Worm (Caenorhabditis elegans) whole organism, L3 larva: ENCODE data around the gene F54C9.9.

Source experiments
- ZK546.5 ChIP-seq: sonication (generic microtip); optimal IDR thresholded peaks from 2 replicates; lab custom pipeline; 2017; ENCODE audit warnings: missing biosample characterization, missing genetic modification characterization
- aly-2 ChIP-seq: fragments of 150-350 bp; optimal IDR thresholded peaks from 2 replicates; lab custom pipeline; 2014; ENCODE audit warnings: missing biosample characterization, missing genetic modification characterization
- ama-1 ChIP-seq: fragments of 150-350 bp; optimal IDR thresholded peaks from 2 replicates; lab custom pipeline; 2018
- daf-12 ChIP-seq: fragments of 150-350 bp; optimal IDR thresholded peaks from 2 replicates; lab custom pipeline; 2014; ENCODE audit warnings: missing biosample characterization, missing genetic modification reagents, missing genetic modification characterization
- egl-5 ChIP-seq: fragments of 150-350 bp; optimal IDR thresholded peaks from 2 replicates; lab custom pipeline; 2017; ENCODE audit warnings: missing biosample characterization, missing genetic modification reagents, missing genetic modification characterization, inconsistent platforms
- elt-1 ChIP-seq: fragments of 150-350 bp; optimal IDR thresholded peaks from 2 replicates; lab custom pipeline; 2014; ENCODE audit warnings: missing biosample characterization, missing genetic modification characterization
- elt-2 ChIP-seq: sonication (generic microtip); optimal IDR thresholded peaks from 2 replicates; lab custom pipeline; 2016; ENCODE audit warnings: missing genetic modification reagents, mild to moderate bottlenecking, missing genetic modification characterization, missing compliant biosample characterization
- fkh-2 ChIP-seq: fragments of 150-350 bp; optimal IDR thresholded peaks from 2 replicates; lab custom pipeline; 2014; ENCODE audit warnings: missing biosample characterization, missing genetic modification reagents, missing genetic modification characterization
- hmg-11 ChIP-seq: sonication (generic microtip); optimal IDR thresholded peaks from 2 replicates; lab custom pipeline; 2016; ENCODE audit warnings: missing genetic modification characterization, missing compliant biosample characterization
- jun-1 ChIP-seq: fragments of 150-350 bp; optimal IDR thresholded peaks from 2 replicates; lab custom pipeline; 2014; ENCODE audit warnings: missing biosample characterization, missing genetic modification reagents, missing genetic modification characterization
- lin-15B ChIP-seq: fragments of 150-350 bp; optimal IDR thresholded peaks from 2 replicates; lab custom pipeline; 2014; ENCODE audit warnings: missing biosample characterization, missing genetic modification characterization
- lin-39 ChIP-seq: fragments of 150-350 bp; optimal IDR thresholded peaks from 2 replicates; lab custom pipeline; 2018; ENCODE audit warnings: missing biosample characterization, missing genetic modification reagents, missing genetic modification characterization
- lsy-12 ChIP-seq: sonication (generic microtip); optimal IDR thresholded peaks from 2 replicates; lab custom pipeline; 2016; ENCODE audit warnings: mild to moderate bottlenecking, missing genetic modification characterization, missing compliant biosample characterization
- mdl-1 ChIP-seq: fragments of 150-350 bp; optimal IDR thresholded peaks from 2 replicates; lab custom pipeline; 2014; ENCODE audit warnings: missing biosample characterization, missing genetic modification characterization
- mml-1 ChIP-seq: fragments of 150-350 bp; sonication (generic microtip); optimal IDR thresholded peaks from 3 replicates; lab custom pipeline; 2014; ENCODE audit warnings: missing biosample characterization, missing genetic modification characterization
- nfya-1 ChIP-seq: sonication (generic microtip); optimal IDR thresholded peaks from 2 replicates; lab custom pipeline; 2017; ENCODE audit warnings: missing genetic modification characterization, mild to moderate bottlenecking, missing compliant biosample characterization, antibody characterized with exemption, moderate library complexity; ENCODE audit not compliant: insufficient read depth
- nhr-11 ChIP-seq: fragments of 150-350 bp; optimal IDR thresholded peaks from 2 replicates; lab custom pipeline; 2014; ENCODE audit warnings: missing biosample characterization, missing genetic modification characterization
- nhr-23 ChIP-seq: fragments of 150-350 bp; optimal IDR thresholded peaks from 2 replicates; lab custom pipeline; 2014; ENCODE audit warnings: missing biosample characterization, missing genetic modification reagents, missing genetic modification characterization
- nhr-25 ChIP-seq: sonication (generic microtip); optimal IDR thresholded peaks from 2 replicates; lab custom pipeline; 2017; ENCODE audit warnings: missing biosample characterization, missing genetic modification characterization
- nhr-43 ChIP-seq: sonication (generic microtip); optimal IDR thresholded peaks from 2 replicates; lab custom pipeline; 2016; ENCODE audit warnings: mild to moderate bottlenecking, missing genetic modification characterization, missing compliant biosample characterization; ENCODE audit not compliant: poor library complexity, severe bottlenecking
- nhr-67 ChIP-seq: fragments of 150-350 bp; optimal IDR thresholded peaks from 2 replicates; lab custom pipeline; 2014; ENCODE audit warnings: missing biosample characterization, missing genetic modification characterization
- nhr-76 ChIP-seq: fragments of 150-350 bp; sonication (generic microtip); optimal IDR thresholded peaks from 5 replicates; lab custom pipeline; 2014; ENCODE audit warnings: missing biosample characterization, missing genetic modification characterization
- pha-4 ChIP-seq: fragments of 150-350 bp; optimal IDR thresholded peaks from 2 replicates; lab custom pipeline; 2014; ENCODE audit warnings: missing biosample characterization, missing genetic modification reagents, missing genetic modification characterization
- pqm-1 ChIP-seq: fragments of 150-350 bp; optimal IDR thresholded peaks from 2 replicates; lab custom pipeline; 2017; ENCODE audit warnings: missing biosample characterization, missing genetic modification characterization, inconsistent platforms
- sea-2 ChIP-seq: fragments of 150-350 bp; sonication (generic microtip); optimal IDR thresholded peaks from 4 replicates; lab custom pipeline; 2014; ENCODE audit warnings: missing biosample characterization, missing genetic modification reagents, missing genetic modification characterization
- skn-1 ChIP-seq: fragments of 150-350 bp; optimal IDR thresholded peaks from 2 replicates; lab custom pipeline; 2014; ENCODE audit warnings: missing biosample characterization, missing genetic modification characterization
- tbx-2 ChIP-seq: sonication (generic microtip); optimal IDR thresholded peaks from 2 replicates; lab custom pipeline; 2016; ENCODE audit warnings: mild to moderate bottlenecking, missing genetic modification characterization, missing compliant biosample characterization
- unc-39 ChIP-seq: sonication (generic microtip); optimal IDR thresholded peaks from 4 replicates; lab custom pipeline; 2017; ENCODE audit warnings: missing biosample characterization, missing genetic modification characterization
- unc-62 ChIP-seq: fragments of 150-350 bp; sonication (generic microtip); optimal IDR thresholded peaks from 4 replicates; lab custom pipeline; 2014; ENCODE audit warnings: missing biosample characterization, missing genetic modification reagents, missing genetic modification characterization
- ztf-4 ChIP-seq: fragments of 150-350 bp; optimal IDR thresholded peaks from 2 replicates; lab custom pipeline; 2014; ENCODE audit warnings: missing biosample characterization, missing genetic modification characterization

Gene F54C9.9

ce11 chrII:8617516-8617915, 39.7 kb downstream of the F54C9.9 start, which contains the start of gene chhy-1:
Gene chhy-1, minus strand, starts transcription at chrII:8617616.
- TF ChIP-seq skn-1 (tag; lab: Kevin White, UChicago): no peak
- TF ChIP-seq fkh-2 (tag; lab: Kevin White, UChicago): no peak

- peak; percentile 10 for TF ChIP-seq pha-4 (tag; lab: Kevin White, UChicago)
- TF ChIP-seq nhr-43 (tag; lab: Kevin White, UChicago): no peak
Observed at ce11 chrII:8621883-8622282, 44.0 kb downstream of the F54C9.9 start, which contains the start of gene T22C8.3. Gene T22C8.3, minus strand, starts transcription at chrII:8621983.

ce11 chrII:8623396-8623795, 45.5 kb downstream of the F54C9.9 start, which contains the start of gene T22C8.4:
Gene T22C8.4, minus strand, starts transcription at chrII:8623496.
- TF ChIP-seq ZK546.5 (tag; lab: Kevin White, UChicago) (no peak), nhr-23 (tag; lab: Kevin White, UChicago) (no peak), mdl-1 (tag; lab: Kevin White, UChicago) (no peak), hmg-11 (tag; lab: Kevin White, UChicago) (no peak), unc-62 (GFP tag; lab: Kevin White, UChicago) (no peak), sea-2 (GFP tag; lab: Kevin White, UChicago) (no peak), nhr-76 (no peak), pha-4 (tag; lab: Kevin White, UChicago) (no peak), daf-12 (tag; lab: Kevin White, UChicago) (no peak), nhr-25 (no peak), unc-39 (tag; lab: Kevin White, UChicago) (no peak), lin-15B (tag; lab: Kevin White, UChicago) (no peak), ztf-4 (tag; lab: Kevin White, UChicago) (no peak), egl-5 (tag; lab: Kevin White, UChicago) (no peak), lsy-12 (no peak), jun-1 (tag; lab: Kevin White, UChicago) (no peak)

- no peak for TF ChIP-seq unc-39 (tag; lab: Kevin White, UChicago)
- TF ChIP-seq nfya-1 (tag; lab: Kevin White, UChicago): peak; percentile 16
- no peak for TF ChIP-seq elt-1
- TF ChIP-seq jun-1 (tag; lab: Kevin White, UChicago): peak; percentile 75
- TF ChIP-seq pha-4 (tag; lab: Kevin White, UChicago): peak; percentile 34
- TF ChIP-seq skn-1 (tag; lab: Kevin White, UChicago): peak; percentile 17
- no peak for TF ChIP-seq nhr-11
- peak; percentile 88 for TF ChIP-seq pqm-1 (tag; lab: Kevin White, UChicago)
- TF ChIP-seq elt-2 (tag; lab: Kevin White, UChicago): peak; percentile 98
Observed at ce11 chrII:8625163-8625562, 47.3 kb downstream of the F54C9.9 start, which contains the start of gene sptf-2. Gene sptf-2, plus strand, starts transcription at chrII:8625459.

- TF ChIP-seq nhr-43 (tag; lab: Kevin White, UChicago): no peak
- peak; percentile 48 for TF ChIP-seq pha-4 (tag; lab: Kevin White, UChicago)
Observed at ce11 chrII:8626598-8626997, 48.7 kb downstream of the F54C9.9 start.

DNA sequence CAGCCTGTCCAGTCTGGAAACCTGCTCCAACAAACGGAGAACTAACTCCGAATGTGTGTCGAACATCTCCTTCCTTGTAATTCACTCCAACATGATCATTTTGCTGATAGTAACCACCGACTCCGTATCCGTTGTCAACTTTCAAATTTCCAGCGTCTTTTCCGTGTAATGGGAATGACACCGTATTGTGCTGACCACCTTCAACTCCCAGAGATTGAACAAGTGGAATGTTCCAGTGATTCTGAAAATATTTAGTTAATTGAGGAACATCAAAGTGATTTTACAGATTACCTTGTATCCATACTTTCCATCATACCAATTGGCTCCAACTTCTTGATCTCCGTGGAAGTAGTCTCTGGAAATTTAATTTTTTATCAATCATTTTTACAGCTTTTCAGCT, 50.1 kb downstream of the F54C9.9 start:
- no peak for TF ChIP-seq lsy-12
- no peak for TF ChIP-seq lin-39 (tag; lab: Kevin White, UChicago)
- no peak for TF ChIP-seq mdl-1 (tag; lab: Kevin White, UChicago)
- TF ChIP-seq lin-15B (tag; lab: Kevin White, UChicago): no peak
- TF ChIP-seq ama-1 (lab: Kevin White, UChicago): no peak
- TF ChIP-seq fkh-2 (tag; lab: Kevin White, UChicago): no peak
- TF ChIP-seq nhr-67 (tag; lab: Kevin White, UChicago): no peak
- TF ChIP-seq nhr-23 (tag; lab: Kevin White, UChicago): no peak
- no peak for TF ChIP-seq nfya-1 (tag; lab: Kevin White, UChicago)
- TF ChIP-seq mml-1 (tag; lab: Kevin White, UChicago): no peak
- no peak for TF ChIP-seq aly-2 (tag; lab: Kevin White, UChicago)
- TF ChIP-seq tbx-2: no peak
- TF ChIP-seq elt-1: no peak
